Worm (Caenorhabditis elegans): ENCODE data around the gene str-99.

DNA sequence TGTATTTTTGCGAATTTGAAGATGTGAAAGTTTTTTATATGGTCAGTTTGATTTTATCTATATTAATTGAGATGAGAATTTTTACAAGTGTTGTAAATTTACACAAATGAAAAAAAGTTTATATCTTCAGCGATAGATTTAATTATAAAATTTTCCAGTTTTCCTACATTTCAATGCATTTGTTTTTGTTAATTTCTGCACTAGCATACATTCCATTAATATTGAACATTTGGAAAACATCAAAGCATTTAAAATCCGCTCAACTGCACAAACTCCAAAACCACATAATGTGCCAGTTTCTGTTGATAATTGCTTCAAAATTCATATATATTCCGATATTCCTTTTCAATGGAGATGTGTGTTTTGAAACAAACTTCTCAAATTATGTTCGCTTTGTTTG lies 24.6 kb upstream of the str-99 start, which contains the start of gene srh-277:
- TF ChIP-seq unc-62 (GFP tag; optimal IDR thresholded peaks at IDR 0.05) = no peak
- TF ChIP-seq ama-1 (optimal IDR thresholded peaks at IDR 0.05) = no peak
- TF ChIP-seq nhr-237 (tag; optimal IDR thresholded peaks at IDR 0.05) = no peak
- TF ChIP-seq nhr-77 (tag; optimal IDR thresholded peaks at IDR 0.05) = no peak
- no peak for TF ChIP-seq fkh-4 (tag; optimal IDR thresholded peaks at IDR 0.05; ENCODE audit: borderline replicate concordance)
- TF ChIP-seq pqm-1 (tag; optimal IDR thresholded peaks at IDR 0.05) = no peak
- no peak for TF ChIP-seq mab-9 (GFP tag; IDR thresholded peaks at IDR 0.05)
- TF ChIP-seq unc-30 (tag; optimal IDR thresholded peaks at IDR 0.05) = no peak
- TF ChIP-seq hlh-17 (GFP tag; optimal IDR thresholded peaks at IDR 0.05; ENCODE audit: borderline replicate concordance) = no peak
- TF ChIP-seq elt-3 (tag; optimal IDR thresholded peaks at IDR 0.05) = no peak

All from whole organism, L1 larva.